Fruit fly (Drosophila melanogaster) whole organism, embryonic: ENCODE results near the gene CG34276.

Experiments
- Adf1 ChIP-seq: fragments of 200-800 bp; sonication (Bioruptor generic); IDR thresholded peaks from 2 replicates; pipeline ENCODE4 v1.3.6; 2022; ENCODE audit warnings: missing biosample characterization, missing genetic modification characterization
- CG10431 ChIP-seq: fragments of 200-800 bp; sonication (Bioruptor generic); optimal IDR thresholded peaks from 3 replicates; lab custom pipeline; 2018; ENCODE audit warnings: missing biosample characterization, mild to moderate bottlenecking, missing genetic modification characterization
- CG11093 ChIP-seq: fragments of 200-800 bp; sonication (Bioruptor generic); IDR thresholded peaks from 3 replicates; pipeline ENCODE4 v1.3.6; 2022; ENCODE audit warnings: missing biosample characterization, missing genetic modification characterization
- CG11695 ChIP-seq: fragments of 200-800 bp; sonication (Bioruptor generic); IDR thresholded peaks from 3 replicates; pipeline ENCODE4 v1.3.6; 2022; ENCODE audit warnings: missing biosample characterization, missing genetic modification characterization
- CG1233 ChIP-seq: fragments of 200-800 bp; sonication (Bioruptor generic); optimal IDR thresholded peaks from 4 replicates; lab custom pipeline; 2018; ENCODE audit warnings: missing biosample characterization, mild to moderate bottlenecking, missing genetic modification characterization
- CG13123 ChIP-seq: fragments of 200-800 bp; sonication (Bioruptor generic); optimal IDR thresholded peaks from 2 replicates; lab custom pipeline; 2016; ENCODE audit warnings: missing biosample characterization, missing genetic modification characterization
- CG17359 ChIP-seq: fragments of 200-800 bp; sonication (Bioruptor generic); optimal IDR thresholded peaks from 3 replicates; lab custom pipeline; 2018; ENCODE audit warnings: missing biosample characterization, mild to moderate bottlenecking, missing genetic modification characterization, moderate library complexity
- CG17568 ChIP-seq: fragments of 200-800 bp; sonication (Bioruptor generic); optimal IDR thresholded peaks from 2 replicates; lab custom pipeline; 2018; ENCODE audit warnings: missing biosample characterization, mild to moderate bottlenecking, missing genetic modification characterization, moderate library complexity
- CG17829 ChIP-seq: fragments of 200-800 bp; optimal IDR thresholded peaks from 2 replicates; lab custom pipeline; 2019; ENCODE audit warnings: missing biosample characterization, mild to moderate bottlenecking, missing genetic modification characterization, moderate library complexity
- CG18476 ChIP-seq: fragments of 200-800 bp; sonication (Bioruptor generic); optimal IDR thresholded peaks from 2 replicates; lab custom pipeline; 2016; ENCODE audit warnings: missing biosample characterization, mild to moderate bottlenecking, missing genetic modification characterization
- CG2129 ChIP-seq: fragments of 200-800 bp; sonication (Bioruptor generic); IDR thresholded peaks from 2 replicates; pipeline ENCODE4 v1.3.6; 2022; ENCODE audit warnings: missing biosample characterization, missing genetic modification characterization; ENCODE audit not compliant: partially characterized antibody
- CG31365 ChIP-seq: fragments of 200-800 bp; sonication (Bioruptor generic); optimal IDR thresholded peaks from 2 replicates; lab custom pipeline; 2018; ENCODE audit warnings: missing biosample characterization, mild to moderate bottlenecking, missing genetic modification characterization
- CG31441 ChIP-seq: fragments of 200-800 bp; sonication (Bioruptor generic); IDR thresholded peaks from 2 replicates; pipeline ENCODE4 v1.3.6; 2022; ENCODE audit warnings: missing biosample characterization, missing genetic modification characterization
- CG33557 ChIP-seq: fragments of 200-800 bp; sonication (Bioruptor generic); optimal IDR thresholded peaks from 2 replicates; lab custom pipeline; 2019; ENCODE audit warnings: missing biosample characterization, mild to moderate bottlenecking, missing genetic modification characterization, moderate library complexity
- CG3838 ChIP-seq: fragments of 200-800 bp; sonication (Bioruptor generic); optimal IDR thresholded peaks from 3 replicates; lab custom pipeline; 2016; ENCODE audit warnings: missing biosample characterization, missing genetic modification characterization
- CG4328 ChIP-seq: fragments of 200-800 bp; sonication (Bioruptor generic); optimal IDR thresholded peaks from 3 replicates; lab custom pipeline; 2017; ENCODE audit warnings: missing biosample characterization, missing genetic modification reagents, missing genetic modification characterization
- CG4820 ChIP-seq: fragments of 200-800 bp; sonication (Bioruptor generic); optimal IDR thresholded peaks from 3 replicates; lab custom pipeline; 2016; ENCODE audit warnings: missing biosample characterization, missing genetic modification characterization
- CG5180 ChIP-seq: fragments of 200-800 bp; sonication (Bioruptor generic); optimal IDR thresholded peaks from 3 replicates; lab custom pipeline; 2017; ENCODE audit warnings: missing biosample characterization, missing genetic modification characterization, mild to moderate bottlenecking, moderate library complexity, missing genetic modification reagents
- CG7271 ChIP-seq: fragments of 200-800 bp; sonication (Bioruptor generic); optimal IDR thresholded peaks from 2 replicates; lab custom pipeline; 2018; ENCODE audit warnings: missing biosample characterization, mild to moderate bottlenecking, missing genetic modification characterization, moderate library complexity
- Camta ChIP-seq: fragments of 200-800 bp; sonication (Bioruptor generic); optimal IDR thresholded peaks from 2 replicates; lab custom pipeline; 2016; ENCODE audit warnings: missing biosample characterization, missing genetic modification characterization
- CrebB ChIP-seq: fragments of 200-800 bp; sonication (Bioruptor generic); optimal IDR thresholded peaks from 3 replicates; lab custom pipeline; 2018; ENCODE audit warnings: missing biosample characterization, mild to moderate bottlenecking, missing genetic modification characterization
- Dad ChIP-seq: fragments of 200-800 bp; sonication (Bioruptor generic); optimal IDR thresholded peaks from 3 replicates; lab custom pipeline; 2016; ENCODE audit warnings: missing biosample characterization, missing genetic modification characterization
- Dll ChIP-seq: fragments of 200-800 bp; sonication (Bioruptor generic); IDR thresholded peaks from 4 replicates; pipeline ENCODE4 v1.3.6; 2022; ENCODE audit warnings: missing biosample characterization, missing genetic modification characterization; ENCODE audit not compliant: partially characterized antibody
- Ets97D ChIP-seq: fragments of 200-800 bp; sonication (Bioruptor generic); optimal IDR thresholded peaks from 3 replicates; lab custom pipeline; 2016; ENCODE audit warnings: missing biosample characterization, missing genetic modification characterization
- HLH54F ChIP-seq: fragments of 200-800 bp; sonication (Bioruptor generic); optimal IDR thresholded peaks from 3 replicates; lab custom pipeline; 2016; ENCODE audit warnings: missing biosample characterization, missing genetic modification characterization
- HmgZ ChIP-seq: fragments of 200-800 bp; sonication (Bioruptor generic); optimal IDR thresholded peaks from 2 replicates; lab custom pipeline; 2018; ENCODE audit warnings: missing biosample characterization, mild to moderate bottlenecking, missing genetic modification characterization
- Lpt ChIP-seq: fragments of >200 bp; optimal IDR thresholded peaks from 2 replicates; lab custom pipeline; 2018; ENCODE audit warnings: missing biosample characterization, missing genetic modification characterization
- Mad ChIP-seq: fragments of 200-800 bp; sonication (Bioruptor generic); optimal IDR thresholded peaks from 2 replicates; lab custom pipeline; 2016; ENCODE audit warnings: missing biosample characterization, missing genetic modification characterization
- Nf-YB ChIP-seq: fragments of 200-800 bp; sonication (Bioruptor generic); optimal IDR thresholded peaks from 3 replicates; lab custom pipeline; 2019; ENCODE audit warnings: missing biosample characterization, mild to moderate bottlenecking, missing genetic modification characterization, moderate library complexity
- Oaz ChIP-seq: fragments of 200-800 bp; sonication (Bioruptor generic); IDR thresholded peaks from 2 replicates; pipeline ENCODE4 v1.3.6; 2022; ENCODE audit warnings: missing biosample characterization, missing genetic modification characterization
- Ravus ChIP-seq: fragments of 200-800 bp; sonication (Bioruptor generic); IDR thresholded peaks from 2 replicates; pipeline ENCODE4 v1.3.6; 2022; ENCODE audit warnings: missing biosample characterization, missing genetic modification characterization
- Rfx ChIP-seq: fragments of 200-800 bp; sonication (Bioruptor generic); IDR thresholded peaks from 2 replicates; pipeline ENCODE4 v1.3.6; 2022; ENCODE audit warnings: missing biosample characterization, missing genetic modification characterization
- Vsx1 ChIP-seq: fragments of 200-800 bp; sonication (Bioruptor generic); optimal IDR thresholded peaks from 2 replicates; lab custom pipeline; 2017; ENCODE audit warnings: missing biosample characterization, mild to moderate bottlenecking, missing genetic modification characterization, missing genetic modification reagents
- Xrp1 ChIP-seq: fragments of 200-800 bp; sonication (Bioruptor generic); IDR thresholded peaks from 2 replicates; pipeline ENCODE4 v1.3.6; 2022; ENCODE audit warnings: missing biosample characterization, missing genetic modification characterization
- bcd ChIP-seq: fragments of 200-800 bp; sonication (Bioruptor generic); optimal IDR thresholded peaks from 2 replicates; lab custom pipeline; 2017; ENCODE audit warnings: missing biosample characterization, mild to moderate bottlenecking, missing genetic modification characterization
- bsh ChIP-seq, 2 experiments: fragments of 200-800 bp; sonication (Bioruptor generic); optimal IDR thresholded peaks; 2 replicates each; lab custom pipeline; 2017 to 2018; ENCODE audit warnings: mild to moderate bottlenecking in 2 of 2, missing biosample characterization in 2 of 2, missing genetic modification characterization in 2 of 2, moderate library complexity in 1 of 2
- exex ChIP-seq: fragments of 200-800 bp; sonication (Bioruptor generic); optimal IDR thresholded peaks from 4 replicates; lab custom pipeline; 2018; ENCODE audit warnings: missing biosample characterization, mild to moderate bottlenecking, missing genetic modification characterization, moderate library complexity
- fu2 ChIP-seq: fragments of 200-800 bp; sonication (Bioruptor generic); optimal IDR thresholded peaks from 2 replicates; lab custom pipeline; 2016; ENCODE audit warnings: missing biosample characterization, missing genetic modification characterization
- gce ChIP-seq: fragments of 200-800 bp; sonication (Bioruptor generic); IDR thresholded peaks from 3 replicates; pipeline ENCODE4 v1.3.6; 2022; ENCODE audit warnings: missing biosample characterization, missing genetic modification characterization
- gem ChIP-seq: fragments of 200-800 bp; sonication (Bioruptor generic); optimal IDR thresholded peaks from 2 replicates; lab custom pipeline; 2019; ENCODE audit warnings: missing biosample characterization, mild to moderate bottlenecking, missing genetic modification characterization, moderate library complexity
- insv ChIP-seq, 2 experiments: fragments of 200-800 bp; sonication (Bioruptor generic); optimal IDR thresholded peaks; 3 replicates each; lab custom pipeline; 2016 to 2018; ENCODE audit warnings: missing biosample characterization in 2 of 2, missing genetic modification characterization in 2 of 2
- jumu ChIP-seq: fragments of 200-800 bp; sonication (Bioruptor generic); optimal IDR thresholded peaks from 3 replicates; lab custom pipeline; 2016; ENCODE audit warnings: missing biosample characterization, missing genetic modification characterization
- lbe ChIP-seq: fragments of 200-800 bp; sonication (Bioruptor generic); optimal IDR thresholded peaks from 2 replicates; lab custom pipeline; 2016; ENCODE audit warnings: missing biosample characterization, mild to moderate bottlenecking, missing genetic modification characterization
- nerfin-2 ChIP-seq: fragments of 200-800 bp; sonication (Bioruptor generic); IDR thresholded peaks from 2 replicates; pipeline ENCODE4 v1.3.6; 2022; ENCODE audit warnings: missing biosample characterization, missing genetic modification characterization; ENCODE audit not compliant: partially characterized antibody
- nmo ChIP-seq: fragments of 200-800 bp; sonication (Bioruptor generic); optimal IDR thresholded peaks from 2 replicates; lab custom pipeline; 2018; ENCODE audit warnings: missing biosample characterization, mild to moderate bottlenecking, missing genetic modification characterization, moderate library complexity
- onecut ChIP-seq: fragments of 200-800 bp; sonication (Bioruptor generic); IDR thresholded peaks from 2 replicates; pipeline ENCODE4 v1.3.6; 2022; ENCODE audit warnings: missing biosample characterization, missing genetic modification characterization
- pita ChIP-seq: fragments of 200-800 bp; sonication (Bioruptor generic); optimal IDR thresholded peaks from 2 replicates; lab custom pipeline; 2017; ENCODE audit warnings: missing biosample characterization, mild to moderate bottlenecking, missing genetic modification characterization
- scrt ChIP-seq: fragments of 200-800 bp; sonication (Bioruptor generic); optimal IDR thresholded peaks from 2 replicates; lab custom pipeline; 2018; ENCODE audit warnings: missing biosample characterization, mild to moderate bottlenecking, missing genetic modification characterization, moderate library complexity
- sens-2 ChIP-seq: fragments of 200-800 bp; sonication (Bioruptor generic); IDR thresholded peaks from 2 replicates; pipeline ENCODE4 v1.3.6; 2022; ENCODE audit warnings: missing biosample characterization, missing genetic modification characterization
- slbo ChIP-seq: fragments of 200-800 bp; sonication (Bioruptor generic); IDR thresholded peaks from 2 replicates; pipeline ENCODE4 v1.3.6; 2022; ENCODE audit warnings: missing biosample characterization, missing genetic modification characterization
- vfl ChIP-seq: fragments of 200-800 bp; sonication (Bioruptor generic); optimal IDR thresholded peaks from 2 replicates; lab custom pipeline; 2016; ENCODE audit warnings: missing biosample characterization, missing genetic modification characterization

The CG34276 gene

dm6 chr3R:15972979-15973486, 47.6 kb downstream of the CG34276 start, which contains the start of gene Hel89B (continued):
- peak; percentile 84 for TF ChIP-seq gem
- peak; percentile 56 for TF ChIP-seq CG18476 (GFP tag; lab: Kevin White, UChicago)
- TF ChIP-seq Lpt (GFP tag; lab: Kevin White, UChicago): no peak
- TF ChIP-seq pita: no peak
- no peak for TF ChIP-seq CG2129 (GFP tag; lab: Robert Waterston, UW)
- no peak for TF ChIP-seq Oaz (GFP tag; lab: Robert Waterston, UW)
- TF ChIP-seq CG17568 (GFP tag; lab: Kevin White, UChicago): no peak
- peak; percentile 65 for TF ChIP-seq HmgZ (tag; lab: Kevin White, UChicago)
- TF ChIP-seq lbe: no peak
- peak; percentile 34 for TF ChIP-seq fu2
- peak; percentile 49 for TF ChIP-seq Mad
- TF ChIP-seq vfl (GFP tag; lab: Kevin White, UChicago): peak; percentile 43
- peak; percentile 68 for TF ChIP-seq Camta
- no peak for TF ChIP-seq exex (tag; lab: Kevin White, UChicago)
- no peak for TF ChIP-seq CG31365
- peak; percentile 68 for TF ChIP-seq CG17829 (tag; lab: Kevin White, UChicago)
- TF ChIP-seq Ets97D (GFP tag; lab: Kevin White, UChicago): peak; percentile 83
- no peak for TF ChIP-seq insv (GFP tag; optimal IDR thresholded peaks at IDR 0.05; lab: Kevin White, UChicago)
- TF ChIP-seq CG10431 (GFP tag; lab: Kevin White, UChicago): no peak
- TF ChIP-seq CG33557: peak; percentile 5
- peak; percentile 57 for TF ChIP-seq CG3838 (GFP tag; lab: Kevin White, UChicago)
- TF ChIP-seq bsh (GFP tag; optimal IDR thresholded peaks at IDR 0.05; lab: Kevin White, UChicago): peak in 1 of 2 experiments; percentile 54
- TF ChIP-seq sens-2 (GFP tag; lab: Robert Waterston, UW): no peak
- no peak for TF ChIP-seq Ravus
- TF ChIP-seq nerfin-2 (GFP tag; lab: Robert Waterston, UW): no peak
- TF ChIP-seq CG4820 (GFP tag; lab: Kevin White, UChicago): peak; percentile 30
- TF ChIP-seq Vsx1 (GFP tag; lab: Kevin White, UChicago): peak; percentile 55
- TF ChIP-seq Dll (GFP tag; lab: Robert Waterston, UW): no peak
- no peak for TF ChIP-seq CG4328
- peak; percentile 66 for TF ChIP-seq bcd (GFP tag; lab: Kevin White, UChicago)
- no peak for TF ChIP-seq CG7271
- no peak for TF ChIP-seq CG11695 (GFP tag; lab: Robert Waterston, UW)
- peak; percentile 36 for TF ChIP-seq onecut (GFP tag; lab: Robert Waterston, UW)
- no peak for TF ChIP-seq gce (GFP tag; lab: Robert Waterston, UW)
- no peak for TF ChIP-seq CrebB (tag; lab: Kevin White, UChicago)
- no peak; the same call in 2 of the 3 replicates for TF ChIP-seq CG11093 (GFP tag; lab: Robert Waterston, UW)
- TF ChIP-seq slbo (GFP tag; lab: Robert Waterston, UW): no peak
- TF ChIP-seq Adf1: no peak
- TF ChIP-seq Dad (GFP tag; lab: Kevin White, UChicago): peak; percentile 33
- no peak for TF ChIP-seq CG31441
- TF ChIP-seq CG5180: no peak
- TF ChIP-seq CG17359 (tag; lab: Kevin White, UChicago): peak; percentile 52
- TF ChIP-seq Xrp1 (GFP tag; lab: Robert Waterston, UW): no peak
- no peak for TF ChIP-seq scrt (GFP tag; lab: Kevin White, UChicago)
- peak; percentile 41 for TF ChIP-seq CG13123 (GFP tag; lab: Kevin White, UChicago)
- TF ChIP-seq HLH54F (GFP tag; lab: Kevin White, UChicago): peak; percentile 63
- peak; percentile 90 for TF ChIP-seq nmo (GFP tag; lab: Kevin White, UChicago)
- TF ChIP-seq Nf-YB (GFP tag; lab: Kevin White, UChicago): no peak
- TF ChIP-seq Rfx: no peak
- TF ChIP-seq jumu (GFP tag; lab: Kevin White, UChicago): peak; percentile 76
- TF ChIP-seq CG1233 (GFP tag; lab: Kevin White, UChicago): no peak
